Worm (Caenorhabditis elegans): ENCODE data around the gene T26A8.4.

The T26A8.4 gene

DNA sequence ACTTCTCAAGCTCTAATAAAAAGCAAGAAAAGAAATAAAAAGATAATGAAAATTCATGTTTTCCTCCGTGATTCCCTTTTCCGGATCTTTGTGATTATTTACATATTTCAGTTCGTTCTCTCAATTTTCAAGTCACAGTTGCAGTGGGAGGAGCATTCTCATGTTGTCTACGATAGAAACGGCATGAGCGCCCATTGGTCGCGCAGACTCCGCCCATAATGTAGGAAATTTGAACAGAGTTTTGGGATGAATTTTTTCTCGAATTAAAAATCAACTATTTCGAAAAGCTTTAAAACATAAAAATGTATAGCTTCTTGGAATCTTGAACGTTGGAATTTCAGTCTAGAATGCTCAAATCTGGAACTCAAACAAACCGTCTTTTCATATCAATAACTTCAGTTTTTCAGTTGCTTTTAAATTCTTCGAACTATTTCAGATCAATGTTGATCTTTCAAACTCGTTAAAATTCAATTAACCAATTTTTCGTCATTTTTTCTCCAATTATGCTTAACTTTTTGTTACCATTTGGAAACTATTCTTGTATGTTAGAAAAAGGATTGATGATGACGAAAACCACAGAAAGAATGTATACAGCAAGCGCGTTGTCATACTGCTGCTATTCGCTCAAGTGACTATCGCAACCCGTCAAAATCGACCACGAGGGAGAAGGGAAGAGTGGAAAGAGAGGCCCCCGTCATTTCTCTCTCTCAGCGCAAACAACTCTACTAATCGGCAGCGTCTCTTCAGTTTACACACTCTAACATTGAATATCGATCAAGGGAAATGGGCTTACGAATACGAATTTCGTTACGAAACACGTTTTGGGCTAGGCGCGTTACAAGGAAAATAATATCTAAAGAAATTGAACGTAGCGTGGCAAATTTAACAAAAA is 880 bp downstream of the T26A8.4 start (continued):
- TF ChIP-seq him-1 (tag; optimal IDR thresholded peaks at IDR 0.05): no peak
- peak; percentile 33 for TF ChIP-seq gei-17 (GFP tag; optimal IDR thresholded peaks at IDR 0.05)
- TF ChIP-seq Y56A3A.18 (GFP tag; IDR thresholded peaks at IDR 0.05): peak; percentile 80
- TF ChIP-seq die-1 (tag; optimal IDR thresholded peaks at IDR 0.05): no peak
- TF ChIP-seq unc-62 (GFP tag; optimal IDR thresholded peaks at IDR 0.05): peak; percentile 94
- TF ChIP-seq cebp-1 (GFP tag; IDR thresholded peaks at IDR 0.05): peak; percentile 79
- TF ChIP-seq cebp-1 (tag; optimal IDR thresholded peaks at IDR 0.05): peak; percentile 91
- TF ChIP-seq tlf-1 (GFP tag; optimal IDR thresholded peaks at IDR 0.05): peak; percentile 63
- TF ChIP-seq pbrm-1 (GFP tag; IDR thresholded peaks at IDR 0.05): peak; percentile 71
- TF ChIP-seq zim-3 (tag; optimal IDR thresholded peaks at IDR 0.05): peak; percentile 40

DNA sequence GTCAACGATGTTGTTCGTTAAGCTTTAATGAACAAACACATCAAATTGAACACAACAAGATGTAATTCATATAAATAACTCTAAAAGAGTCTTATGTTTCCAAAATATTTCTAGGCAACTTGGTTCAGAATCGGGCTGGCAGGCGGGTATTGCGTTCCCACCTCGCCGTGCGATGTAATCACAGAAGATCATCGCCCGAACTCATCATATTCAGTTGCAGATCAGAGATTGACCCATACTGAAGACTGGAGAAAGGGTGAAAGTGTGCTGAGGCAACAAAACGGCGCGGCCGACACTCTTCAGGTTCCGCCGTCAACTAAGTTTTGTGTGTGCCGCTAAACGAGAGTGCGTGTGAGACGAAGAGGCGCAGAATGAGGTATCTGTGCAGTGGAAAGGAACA is 4.2 kb downstream of the T26A8.4 start:
- TF ChIP-seq dpff-1 (tag; optimal IDR thresholded peaks at IDR 0.05): no peak
- TF ChIP-seq nhr-179 (tag; optimal IDR thresholded peaks at IDR 0.05): no peak
- no peak for TF ChIP-seq nfya-1 (tag; optimal IDR thresholded peaks at IDR 0.05; ENCODE audit: borderline replicate concordance, insufficient read depth)
- peak; percentile 80; the same call in 1 of the 2 replicates for TF ChIP-seq cebp-2 (GFP tag; IDR thresholded peaks at IDR 0.05)
- TF ChIP-seq Y95B8A.8 (GFP tag; IDR thresholded peaks at IDR 0.05): peak; percentile 70; the same call in 1 of the 2 replicates
- TF ChIP-seq ztf-3 (GFP tag; optimal IDR thresholded peaks at IDR 0.05): peak; percentile 38
- TF ChIP-seq him-1 (tag; optimal IDR thresholded peaks at IDR 0.05): peak; percentile 94
- TF ChIP-seq F33H1.4 (GFP tag; IDR thresholded peaks at IDR 0.05): peak; percentile 81
- peak; percentile 65 for TF ChIP-seq attf-3 (GFP tag; conservative IDR thresholded peaks at IDR 0.05)
- peak; percentile 40; the same call in 1 of the 2 replicates for TF ChIP-seq ztf-28 (GFP tag; IDR thresholded peaks at IDR 0.05)
- TF ChIP-seq tbx-9 (tag; optimal IDR thresholded peaks at IDR 0.05; ENCODE audit: borderline replicate concordance): peak; percentile 46
- 0 out of 2 replicates have a peak, but pooled peaks have one; percentile 39 for TF ChIP-seq Y67H2A.10 (GFP tag; conservative IDR thresholded peaks at IDR 0.05)
- TF ChIP-seq efl-1 (GFP tag; optimal IDR thresholded peaks at IDR 0.05): peak; percentile 46
- peak; percentile 83 for TF ChIP-seq mes-4 (tag; optimal IDR thresholded peaks at IDR 0.05)
- peak; percentile 87 for TF ChIP-seq Y53G8AR.9 (GFP tag; conservative IDR thresholded peaks at IDR 0.05)
- no peak for TF ChIP-seq zfh-2 (GFP tag; conservative IDR thresholded peaks at IDR 0.05)
- peak; percentile 98 for TF ChIP-seq snpc-3.4 (tag; optimal IDR thresholded peaks at IDR 0.05)
- TF ChIP-seq ceh-79 (tag; optimal IDR thresholded peaks at IDR 0.05): no peak
- peak; percentile 59 for TF ChIP-seq F10E7.11 (tag; optimal IDR thresholded peaks at IDR 0.05)
- TF ChIP-seq lsl-1 (GFP tag; optimal IDR thresholded peaks at IDR 0.05): peak; percentile 87
- TF ChIP-seq Y79H2A.3 (GFP tag; conservative IDR thresholded peaks at IDR 0.05): 0 out of 2 replicates have a peak, but pooled peaks have one; percentile 16
- TF ChIP-seq aptf-2 (GFP tag; conservative IDR thresholded peaks at IDR 0.05): no peak
- no peak for TF ChIP-seq pha-4 (tag; optimal IDR thresholded peaks at IDR 0.05)
- peak; percentile 95 for TF ChIP-seq snpc-1.3 (tag; optimal IDR thresholded peaks at IDR 0.05; ENCODE audit: insufficient read depth)
- peak; percentile 59 for TF ChIP-seq fkh-3 (tag; optimal IDR thresholded peaks at IDR 0.05)
- TF ChIP-seq bed-1 (GFP tag; IDR thresholded peaks at IDR 0.05): no peak
- TF ChIP-seq F57A8.1 (GFP tag; optimal IDR thresholded peaks at IDR 0.05): peak; percentile 55
- peak; percentile 98 for TF ChIP-seq B0336.3 (GFP tag; IDR thresholded peaks at IDR 0.05)
- TF ChIP-seq ccch-3 (GFP tag; optimal IDR thresholded peaks at IDR 0.05): no peak
- no peak for TF ChIP-seq lag-1 (GFP tag; IDR thresholded peaks at IDR 0.05)
- TF ChIP-seq T26A5.8 (tag; optimal IDR thresholded peaks at IDR 0.05): no peak
- TF ChIP-seq lin-26 (GFP tag; IDR thresholded peaks at IDR 0.05): no peak
- TF ChIP-seq lin-35 (GFP tag; optimal IDR thresholded peaks at IDR 0.05): peak in 1 of 3 experiments; percentile 20
- TF ChIP-seq lin-40 (tag; optimal IDR thresholded peaks at IDR 0.05): peak; percentile 85
- TF ChIP-seq ama-1 (optimal IDR thresholded peaks at IDR 0.05): peak; percentile 72
- no peak for TF ChIP-seq ama-1 (GFP tag; optimal IDR thresholded peaks at IDR 0.05)
- TF ChIP-seq die-1 (tag; optimal IDR thresholded peaks at IDR 0.05): peak; percentile 56
- peak; percentile 84 for TF ChIP-seq tlf-1 (GFP tag; optimal IDR thresholded peaks at IDR 0.05)
